Worm (Caenorhabditis elegans) whole organism, L3 larva: ENCODE data around the gene cyp-25A4.

ENCODE experiments used
- R02D3.7 ChIP-seq: fragments of 150-350 bp; optimal IDR thresholded peaks from 2 replicates; lab custom pipeline; 2014; ENCODE audit warnings: missing biosample characterization, missing genetic modification characterization
- ztf-4 ChIP-seq: fragments of 150-350 bp; optimal IDR thresholded peaks from 2 replicates; lab custom pipeline; 2014; ENCODE audit warnings: missing biosample characterization, missing genetic modification characterization

- TF ChIP-seq ztf-4 (no peak), R02D3.7 (tag; lab: Kevin White, UChicago) (no peak)
Measured at ce11 chrIII:3878986-3879756, 27.3 kb upstream of the cyp-25A4 start.
